Worm (Caenorhabditis elegans): Measurements from ENCODE around the gene nrfl-1.

- no peak for TF ChIP-seq W03F9.2 (tag; optimal IDR thresholded peaks at IDR 0.05)
- no peak for TF ChIP-seq him-1 (tag; optimal IDR thresholded peaks at IDR 0.05)
These were observed 2.4 kb upstream of the nrfl-1 start for ce11 chrIV:9116452-9116851.

Measured in whole organism, L4/young adult.